Fruit fly (Drosophila melanogaster): ENCODE results near the gene subdued.

subdued gene

dm6 chr3R:19644901-19645204, 2.3 kb upstream of the subdued start, which contains the start of gene Nup58:
Gene Nup58 (plus strand): TSS chr3R:19645026.
- peak; percentile 24 for TF ChIP-seq Hr39 (GFP tag; optimal IDR thresholded peaks at IDR 0.05)
- TF ChIP-seq lz (GFP tag; optimal IDR thresholded peaks at IDR 0.05): peak; percentile 10
- 0 out of 3 replicates have a peak, but pooled peaks have one; percentile 17 for TF ChIP-seq eg (GFP tag; IDR thresholded peaks at IDR 0.05)
- peak; percentile 22 for TF ChIP-seq Eip78C (GFP tag)
- TF ChIP-seq CG16779 (tag; optimal IDR thresholded peaks at IDR 0.05): no peak
- TF ChIP-seq dsx (GFP tag; optimal IDR thresholded peaks at IDR 0.05; ENCODE audit: poor library complexity, severe bottlenecking): peak; percentile 30
- no peak for TF ChIP-seq Smox (GFP tag; optimal IDR thresholded peaks at IDR 0.05)
- peak; percentile 21 for TF ChIP-seq CG31627 (GFP tag; optimal IDR thresholded peaks at IDR 0.05)

DNA sequence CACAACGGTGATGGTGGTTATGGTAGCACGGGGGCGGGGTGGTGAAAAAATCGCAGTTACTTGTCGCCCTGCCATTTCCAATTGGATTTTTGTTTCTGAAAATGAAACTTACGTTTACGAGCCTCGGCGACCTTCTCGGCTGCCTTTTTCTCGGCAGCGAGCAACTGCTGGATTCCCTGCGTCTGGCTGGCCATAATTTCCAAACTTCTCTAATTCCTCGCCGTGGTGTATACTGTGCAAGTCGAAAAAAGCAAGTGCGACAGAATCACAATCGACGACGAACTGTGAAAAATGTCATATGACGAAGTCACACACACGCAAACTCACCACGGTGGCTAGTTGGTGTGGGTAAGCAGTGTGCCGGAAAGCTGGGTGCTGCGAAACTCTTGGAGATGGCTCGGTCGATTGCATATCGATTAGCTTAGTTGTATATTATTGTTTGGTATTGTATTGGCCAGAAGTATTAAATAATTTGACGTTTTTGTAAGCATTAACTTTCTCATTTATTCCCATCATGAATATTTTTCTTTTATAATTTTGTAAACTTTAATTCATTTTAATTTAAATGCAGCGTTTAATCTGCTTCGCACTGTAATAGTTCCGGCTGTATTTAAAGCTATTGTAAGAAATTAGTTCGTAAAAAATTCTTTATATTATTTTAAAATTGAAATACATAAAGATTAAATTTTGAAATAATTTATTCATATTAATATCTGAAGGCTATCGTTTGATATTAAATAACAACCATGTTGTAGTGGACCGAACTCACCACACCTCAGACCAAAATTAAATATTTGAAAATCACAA, 1.8 kb upstream of the subdued start, which contains the start of gene Vha13:
Vha13 (minus strand) TSS at position 293 of the 807 bp plus-strand sequence.
- TF ChIP-seq Blimp-1 (GFP tag; optimal IDR thresholded peaks at IDR 0.05) (peak; percentile 10), cyc (GFP tag; optimal IDR thresholded peaks at IDR 0.05) (peak; percentile 5), ss (GFP tag; optimal IDR thresholded peaks at IDR 0.05) (peak; percentile 49 to 57), Ets21C (GFP tag; optimal IDR thresholded peaks at IDR 0.05) (peak; percentile 36), Hr4 (GFP tag; optimal IDR thresholded peaks at IDR 0.05) (peak; percentile 6), CG6792 (GFP tag; optimal IDR thresholded peaks at IDR 0.05) (no peak), vri (GFP tag; optimal IDR thresholded peaks at IDR 0.05) (no peak), CG1621 (tag; optimal IDR thresholded peaks at IDR 0.05) (peak; percentile 15), lz (GFP tag; optimal IDR thresholded peaks at IDR 0.05) (peak; percentile 42), CG9139 (GFP tag; optimal IDR thresholded peaks at IDR 0.05) (no peak), Ets96B (tag; optimal IDR thresholded peaks at IDR 0.05) (no peak), CG11762 (GFP tag; optimal IDR thresholded peaks at IDR 0.05; ENCODE audit: insufficient read depth) (no peak), CG11294 (GFP tag; IDR thresholded peaks at IDR 0.05) (no peak), CG4318 (GFP tag; optimal IDR thresholded peaks at IDR 0.05) (no peak), Smox (GFP tag; optimal IDR thresholded peaks at IDR 0.05) (peak; percentile 32), CG3032 (tag; optimal IDR thresholded peaks at IDR 0.05) (no peak), Eip75B (GFP tag; optimal IDR thresholded peaks at IDR 0.05) (no peak), salr (GFP tag; optimal IDR thresholded peaks at IDR 0.05) (no peak), Met (GFP tag; optimal IDR thresholded peaks at IDR 0.05) (no peak), Lpt (GFP tag; optimal IDR thresholded peaks at IDR 0.05) (no peak), CG8319 (GFP tag; optimal IDR thresholded peaks at IDR 0.05) (peak; percentile 1), CG31627 (GFP tag; optimal IDR thresholded peaks at IDR 0.05) (peak; percentile 49), CG3919 (GFP tag; optimal IDR thresholded peaks at IDR 0.05) (peak; percentile 50), CG34406 (GFP tag; optimal IDR thresholded peaks at IDR 0.05) (no peak), CG16779 (tag; optimal IDR thresholded peaks at IDR 0.05) (peak; percentile 56), Eip78C (GFP tag) (peak; percentile 68), CG8632 (GFP tag; optimal IDR thresholded peaks at IDR 0.05) (no peak), pdm3 (GFP tag; optimal IDR thresholded peaks at IDR 0.05) (no peak), CG15336 (GFP tag; IDR thresholded peaks at IDR 0.05) (no peak), CG7368 (GFP tag; optimal IDR thresholded peaks at IDR 0.05) (peak; percentile 15), topi (GFP tag; optimal IDR thresholded peaks at IDR 0.05) (peak; percentile 28), achi (GFP tag; optimal IDR thresholded peaks at IDR 0.05) (peak; percentile 28), eg (GFP tag; IDR thresholded peaks at IDR 0.05) (no peak), acj6 (GFP tag; optimal IDR thresholded peaks at IDR 0.05) (peak; percentile 20), OdsH (GFP tag; optimal IDR thresholded peaks at IDR 0.05) (peak; percentile 26), CG10631 (GFP tag; optimal IDR thresholded peaks at IDR 0.05) (peak; percentile 51), CG10669 (GFP tag; optimal IDR thresholded peaks at IDR 0.05) (no peak), Gug (GFP tag; IDR thresholded peaks at IDR 0.05) (no peak), CG8119 (GFP tag; IDR thresholded peaks at IDR 0.05) (peak; percentile 31; the same call in 1 of the 3 replicates), Eip93F (GFP tag; optimal IDR thresholded peaks at IDR 0.05) (no peak), spab (GFP tag; optimal IDR thresholded peaks at IDR 0.05) (no peak), Sox102F (GFP tag; optimal IDR thresholded peaks at IDR 0.05) (peak; percentile 64), CG6276 (GFP tag; optimal IDR thresholded peaks at IDR 0.05) (no peak), CG6854 (GFP tag; optimal IDR thresholded peaks at IDR 0.05) (peak; percentile 87), dac (GFP tag; optimal IDR thresholded peaks at IDR 0.05) (no peak), svp (GFP tag) (peak; percentile 74)

Measured in whole organism, prepupa.